Worm (Caenorhabditis elegans) whole organism, early embryonic: ENCODE data around the gene del-2.

Experiments used
- B0310.2 ChIP-seq: sonication (generic microtip); optimal IDR thresholded peaks from 2 replicates; lab custom pipeline; 2016; ENCODE audit warnings: mild to moderate bottlenecking, missing genetic modification characterization, missing compliant biosample characterization
- ama-1 ChIP-seq: fragments of 150-350 bp; optimal IDR thresholded peaks from 2 replicates; lab custom pipeline; 2014
- ceh-13 ChIP-seq: fragments of 200-800 bp; sonication (Bioruptor generic); optimal IDR thresholded peaks from 2 replicates; lab custom pipeline; 2018; ENCODE audit warnings: mild to moderate bottlenecking, missing genetic modification characterization, missing compliant biosample characterization
- ets-7 ChIP-seq: sonication (generic microtip); optimal IDR thresholded peaks from 2 replicates; lab custom pipeline; 2016; ENCODE audit warnings: missing genotype, missing genetic modification characterization, missing compliant biosample characterization
- sea-1 ChIP-seq: fragments of 200-800 bp; sonication (Bioruptor generic); conservative IDR thresholded peaks from 2 replicates; pipeline ENCODE4 v1.3.6; 2022; ENCODE audit warnings: missing genetic modification characterization, missing compliant biosample characterization
- tbx-37 ChIP-seq: fragments of 200-800 bp; sonication (Bioruptor generic); conservative IDR thresholded peaks from 2 replicates; pipeline ENCODE4 v1.3.6; 2022; ENCODE audit warnings: missing genetic modification reagents, missing genetic modification characterization, missing compliant biosample characterization

ce11 chrIV:9648682-9649081 lies 6.9 kb upstream of the del-2 start, which contains the start of gene srm-3:
- TF ChIP-seq sea-1 (no peak), tbx-37 (GFP tag; lab: Robert Waterston, UW) (no peak), ceh-13 (GFP tag; lab: Kevin White, UChicago) (no peak), ets-7 (tag; lab: Kevin White, UChicago) (no peak), ama-1 (lab: Kevin White, UChicago) (no peak), B0310.2 (no peak)
